Worm (Caenorhabditis elegans) whole organism, L3 larva: ENCODE results near the gene kvs-5.

Experiments
- aly-2 ChIP-seq: fragments of 150-350 bp; optimal IDR thresholded peaks from 2 replicates; lab custom pipeline; 2014; ENCODE audit warnings: missing biosample characterization, missing genetic modification characterization
- ama-1 ChIP-seq: fragments of 150-350 bp; optimal IDR thresholded peaks from 2 replicates; lab custom pipeline; 2018
- ceh-82 ChIP-seq: fragments of 150-350 bp; optimal IDR thresholded peaks from 2 replicates; lab custom pipeline; 2014; ENCODE audit warnings: missing biosample characterization, missing genetic modification characterization
- ceh-9 ChIP-seq: sonication (generic microtip); optimal IDR thresholded peaks from 2 replicates; lab custom pipeline; 2018; ENCODE audit warnings: missing biosample characterization, missing genetic modification characterization
- egl-27 ChIP-seq: sonication (generic microtip); optimal IDR thresholded peaks from 4 replicates; lab custom pipeline; 2017; ENCODE audit warnings: missing biosample characterization, missing genetic modification reagents, missing genetic modification characterization
- egl-5 ChIP-seq: fragments of 150-350 bp; optimal IDR thresholded peaks from 2 replicates; lab custom pipeline; 2017; ENCODE audit warnings: missing biosample characterization, missing genetic modification reagents, missing genetic modification characterization, inconsistent platforms
- elt-2 ChIP-seq: sonication (generic microtip); optimal IDR thresholded peaks from 2 replicates; lab custom pipeline; 2016; ENCODE audit warnings: missing genetic modification reagents, mild to moderate bottlenecking, missing genetic modification characterization, missing compliant biosample characterization
- fkh-10 ChIP-seq: sonication (generic microtip); optimal IDR thresholded peaks from 2 replicates; lab custom pipeline; 2017; ENCODE audit warnings: missing biosample characterization, missing genetic modification reagents, missing genetic modification characterization
- fkh-2 ChIP-seq: fragments of 150-350 bp; optimal IDR thresholded peaks from 2 replicates; lab custom pipeline; 2014; ENCODE audit warnings: missing biosample characterization, missing genetic modification reagents, missing genetic modification characterization
- fos-1 ChIP-seq: fragments of 150-350 bp; optimal IDR thresholded peaks from 2 replicates; lab custom pipeline; 2014; ENCODE audit warnings: missing biosample characterization, missing genetic modification characterization
- lin-15B ChIP-seq: fragments of 150-350 bp; optimal IDR thresholded peaks from 2 replicates; lab custom pipeline; 2014; ENCODE audit warnings: missing biosample characterization, missing genetic modification characterization
- lin-39 ChIP-seq: fragments of 150-350 bp; optimal IDR thresholded peaks from 2 replicates; lab custom pipeline; 2018; ENCODE audit warnings: missing biosample characterization, missing genetic modification reagents, missing genetic modification characterization
- lsy-12 ChIP-seq: sonication (generic microtip); optimal IDR thresholded peaks from 2 replicates; lab custom pipeline; 2016; ENCODE audit warnings: mild to moderate bottlenecking, missing genetic modification characterization, missing compliant biosample characterization
- mdl-1 ChIP-seq: fragments of 150-350 bp; optimal IDR thresholded peaks from 2 replicates; lab custom pipeline; 2014; ENCODE audit warnings: missing biosample characterization, missing genetic modification characterization
- mml-1 ChIP-seq: fragments of 150-350 bp; sonication (generic microtip); optimal IDR thresholded peaks from 3 replicates; lab custom pipeline; 2014; ENCODE audit warnings: missing biosample characterization, missing genetic modification characterization
- nhr-12 ChIP-seq: fragments of 150-350 bp; optimal IDR thresholded peaks from 2 replicates; lab custom pipeline; 2014; ENCODE audit warnings: missing biosample characterization, missing genetic modification characterization
- nhr-23 ChIP-seq: fragments of 150-350 bp; optimal IDR thresholded peaks from 2 replicates; lab custom pipeline; 2014; ENCODE audit warnings: missing biosample characterization, missing genetic modification reagents, missing genetic modification characterization
- nhr-237 ChIP-seq: fragments of 150-350 bp; optimal IDR thresholded peaks from 2 replicates; lab custom pipeline; 2014; ENCODE audit warnings: missing biosample characterization, missing genetic modification characterization
- nhr-25 ChIP-seq: sonication (generic microtip); optimal IDR thresholded peaks from 2 replicates; lab custom pipeline; 2017; ENCODE audit warnings: missing biosample characterization, missing genetic modification characterization
- nhr-43 ChIP-seq: sonication (generic microtip); optimal IDR thresholded peaks from 2 replicates; lab custom pipeline; 2016; ENCODE audit warnings: mild to moderate bottlenecking, missing genetic modification characterization, missing compliant biosample characterization; ENCODE audit not compliant: poor library complexity, severe bottlenecking
- nhr-67 ChIP-seq: fragments of 150-350 bp; optimal IDR thresholded peaks from 2 replicates; lab custom pipeline; 2014; ENCODE audit warnings: missing biosample characterization, missing genetic modification characterization
- nhr-76 ChIP-seq: fragments of 150-350 bp; sonication (generic microtip); optimal IDR thresholded peaks from 5 replicates; lab custom pipeline; 2014; ENCODE audit warnings: missing biosample characterization, missing genetic modification characterization
- nhr-77 ChIP-seq: fragments of 150-350 bp; optimal IDR thresholded peaks from 2 replicates; lab custom pipeline; 2014; ENCODE audit warnings: missing biosample characterization, missing genetic modification characterization
- pha-4 ChIP-seq: fragments of 150-350 bp; optimal IDR thresholded peaks from 2 replicates; lab custom pipeline; 2014; ENCODE audit warnings: missing biosample characterization, missing genetic modification reagents, missing genetic modification characterization
- pqm-1 ChIP-seq: fragments of 150-350 bp; optimal IDR thresholded peaks from 2 replicates; lab custom pipeline; 2017; ENCODE audit warnings: missing biosample characterization, missing genetic modification characterization, inconsistent platforms
- sea-2 ChIP-seq: fragments of 150-350 bp; sonication (generic microtip); optimal IDR thresholded peaks from 4 replicates; lab custom pipeline; 2014; ENCODE audit warnings: missing biosample characterization, missing genetic modification reagents, missing genetic modification characterization
- skn-1 ChIP-seq: fragments of 150-350 bp; optimal IDR thresholded peaks from 2 replicates; lab custom pipeline; 2014; ENCODE audit warnings: missing biosample characterization, missing genetic modification characterization
- snpc-4 ChIP-seq: fragments of 150-350 bp; optimal IDR thresholded peaks from 2 replicates; lab custom pipeline; 2014; ENCODE audit warnings: missing biosample characterization, missing genetic modification characterization
- tbx-2 ChIP-seq: sonication (generic microtip); optimal IDR thresholded peaks from 2 replicates; lab custom pipeline; 2016; ENCODE audit warnings: mild to moderate bottlenecking, missing genetic modification characterization, missing compliant biosample characterization
- unc-39 ChIP-seq: sonication (generic microtip); optimal IDR thresholded peaks from 4 replicates; lab custom pipeline; 2017; ENCODE audit warnings: missing biosample characterization, missing genetic modification characterization
- unc-62 ChIP-seq: fragments of 150-350 bp; sonication (generic microtip); optimal IDR thresholded peaks from 4 replicates; lab custom pipeline; 2014; ENCODE audit warnings: missing biosample characterization, missing genetic modification reagents, missing genetic modification characterization
- zag-1 ChIP-seq: fragments of 150-350 bp; optimal IDR thresholded peaks from 2 replicates; lab custom pipeline; 2014; ENCODE audit warnings: missing biosample characterization, missing genetic modification characterization
- ztf-11 ChIP-seq: fragments of 150-350 bp; optimal IDR thresholded peaks from 2 replicates; lab custom pipeline; 2014; ENCODE audit warnings: missing biosample characterization, missing genetic modification characterization
- ztf-4 ChIP-seq: fragments of 150-350 bp; optimal IDR thresholded peaks from 2 replicates; lab custom pipeline; 2014; ENCODE audit warnings: missing biosample characterization, missing genetic modification characterization

The kvs-5 gene

ce11 chrIV:796521-797073 is 60.0 kb downstream of the kvs-5 start, which contains the start of the genes F56B3.11 and ech-5 (continued):
- TF ChIP-seq snpc-4 (tag; lab: Kevin White, UChicago) (peak; percentile 2), mdl-1 (no peak), lin-39 (no peak), nhr-12 (no peak), ztf-4 (no peak), nhr-67 (no peak), sea-2 (GFP tag; lab: Kevin White, UChicago) (no peak), tbx-2 (tag; lab: Kevin White, UChicago) (no peak), pha-4 (tag; lab: Kevin White, UChicago) (peak; percentile 74), fos-1 (no peak), nhr-43 (tag; lab: Kevin White, UChicago) (no peak), ama-1 (no peak), lsy-12 (tag; lab: Kevin White, UChicago) (peak; percentile 75), nhr-77 (tag; lab: Kevin White, UChicago) (no peak), pqm-1 (tag; lab: Kevin White, UChicago) (peak; percentile 20), ceh-82 (tag; lab: Kevin White, UChicago) (no peak), nhr-23 (tag; lab: Kevin White, UChicago) (peak; percentile 73), nhr-237 (tag; lab: Kevin White, UChicago) (no peak), skn-1 (tag; lab: Kevin White, UChicago) (peak; percentile 61), nhr-76 (no peak), fkh-10 (no peak), egl-5 (tag; lab: Kevin White, UChicago) (no peak), mml-1 (tag; lab: Kevin White, UChicago) (no peak), aly-2 (tag; lab: Kevin White, UChicago) (no peak)

- no peak for TF ChIP-seq snpc-4 (tag; lab: Kevin White, UChicago)
- TF ChIP-seq nhr-12, result no peak
- TF ChIP-seq unc-39 (tag; lab: Kevin White, UChicago), result no peak
- no peak for TF ChIP-seq nhr-237 (tag; lab: Kevin White, UChicago)
- TF ChIP-seq fos-1, result no peak
- TF ChIP-seq zag-1 (tag; lab: Kevin White, UChicago), result no peak
- no peak for TF ChIP-seq nhr-25 (tag; lab: Kevin White, UChicago)
- no peak for TF ChIP-seq mml-1 (tag; lab: Kevin White, UChicago)
- no peak for TF ChIP-seq fkh-10
- no peak for TF ChIP-seq fkh-2 (tag; lab: Kevin White, UChicago)
- no peak for TF ChIP-seq lin-15B (tag; lab: Kevin White, UChicago)
- TF ChIP-seq unc-62 (GFP tag; lab: Kevin White, UChicago), result no peak
- TF ChIP-seq nhr-43 (tag; lab: Kevin White, UChicago), result no peak
- no peak for TF ChIP-seq nhr-67
- no peak for TF ChIP-seq sea-2 (GFP tag; lab: Kevin White, UChicago)
- TF ChIP-seq ceh-9, result no peak
Measured at ce11 chrIV:800518-800917, 64.0 kb downstream of the kvs-5 start, which contains the start of gene mrpl-46. mrpl-46 (plus strand) TSS chrIV:800818.

ce11 chrIV:801162-801561 is 64.6 kb downstream of the kvs-5 start:
- TF ChIP-seq elt-2 (tag; lab: Kevin White, UChicago) (no peak), nhr-76 (no peak), egl-27 (tag; lab: Kevin White, UChicago) (no peak), tbx-2 (tag; lab: Kevin White, UChicago) (no peak), ztf-11 (no peak)
